Worm (Caenorhabditis elegans): ENCODE measurements around the gene fbxa-106.
"Not testable (repeated sequence)": the region's sequence is repeated elsewhere in the genome, so short reads cannot be mapped to it uniquely, and the experiment has no call there.

The fbxa-106 gene

DNA sequence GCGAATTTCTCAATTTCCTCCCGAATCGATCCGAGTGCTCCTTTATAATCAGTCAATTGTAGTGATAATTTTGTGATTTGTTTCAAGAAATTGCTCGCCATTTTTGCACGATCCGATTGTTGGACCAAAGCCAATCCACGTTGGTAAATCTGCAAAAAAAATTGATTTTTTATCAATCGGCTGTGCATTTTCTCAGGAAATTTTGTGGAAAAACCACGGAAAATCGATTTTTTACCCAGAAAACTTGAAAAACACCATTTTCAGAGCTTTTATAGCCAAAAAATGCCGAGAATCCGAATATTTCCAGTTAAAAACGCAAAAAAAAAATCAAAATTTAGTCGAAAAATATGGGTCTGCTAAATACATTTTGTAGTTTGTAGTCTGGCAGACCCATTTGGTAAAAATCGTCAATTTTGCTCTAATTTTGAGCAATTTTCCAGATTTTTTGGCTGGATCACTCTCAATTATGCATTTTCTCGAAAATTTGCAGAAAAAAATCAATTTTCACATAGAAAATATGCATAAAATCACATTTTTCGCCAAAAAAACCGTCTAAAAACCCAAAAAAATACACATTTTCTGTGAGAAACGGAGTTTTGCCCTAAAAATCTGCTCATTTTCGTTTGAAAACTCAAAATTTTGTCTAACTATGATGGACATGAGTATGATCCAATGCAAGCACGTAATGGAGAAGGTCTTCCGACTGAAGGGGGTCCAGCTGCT is 29.5 kb downstream of the fbxa-106 start, which contains the start of the genes Y59A8B.25 and ebp-3:
TSS of gene Y59A8B.25 (minus strand) at position 101 of the 723 bp plus-strand sequence.
TSS of gene ebp-3 (plus strand) at position 673 of the 723 bp plus-strand sequence.
- TF ChIP-seq lsy-2, nhr-12, elt-3 (tag; optimal IDR thresholded peaks at IDR 0.05): not testable (repeated sequence)

ce11 chrV:18043271-18043670 is 41.7 kb downstream of the fbxa-106 start, which contains the start of gene ebp-1:
Gene ebp-1 (plus strand): TSS chrV:18043571.
- TF ChIP-seq dpl-1 (GFP tag; optimal IDR thresholded peaks at IDR 0.05) = no peak
